Fruit fly (Drosophila melanogaster) whole organism, embryonic: ENCODE measurements around the gene ETHR.

ENCODE experiments used
- Antp ChIP-seq: fragments of 200-800 bp; sonication (Bioruptor generic); optimal IDR thresholded peaks from 3 replicates; lab custom pipeline; 2016; ENCODE audit warnings: missing biosample characterization, missing genetic modification characterization
- Asciz ChIP-seq: fragments of 200-800 bp; sonication (Bioruptor generic); optimal IDR thresholded peaks from 2 replicates; lab custom pipeline; 2017; ENCODE audit warnings: missing biosample characterization, mild to moderate bottlenecking, missing genetic modification characterization, missing genetic modification reagents
- Atf3 ChIP-seq: fragments of 200-800 bp; sonication (Bioruptor generic); optimal IDR thresholded peaks from 3 replicates; lab custom pipeline; 2016; ENCODE audit warnings: missing biosample characterization, missing genetic modification characterization
- Blimp-1 ChIP-seq: fragments of 200-800 bp; sonication (Bioruptor generic); optimal IDR thresholded peaks from 3 replicates; lab custom pipeline; 2018; ENCODE audit warnings: missing biosample characterization, missing genetic modification characterization, mild to moderate bottlenecking, moderate library complexity, missing genetic modification reagents
- Bteb2 ChIP-seq: fragments of 200-800 bp; sonication (Bioruptor generic); optimal IDR thresholded peaks from 2 replicates; lab custom pipeline; 2016; ENCODE audit warnings: missing biosample characterization, missing genetic modification characterization
- CG10321 ChIP-seq: fragments of 200-800 bp; sonication (Bioruptor generic); IDR thresholded peaks from 2 replicates; pipeline ENCODE4 v1.3.6; 2022; ENCODE audit warnings: missing biosample characterization, missing genetic modification characterization
- CG10959 ChIP-seq: fragments of 200-800 bp; sonication (Bioruptor generic); IDR thresholded peaks from 2 replicates; pipeline ENCODE4 v1.3.6; 2022; ENCODE audit warnings: missing biosample characterization, missing genetic modification characterization
- CG12299 ChIP-seq: fragments of 200-800 bp; sonication (Bioruptor generic); optimal IDR thresholded peaks from 2 replicates; lab custom pipeline; 2018; ENCODE audit warnings: missing biosample characterization, mild to moderate bottlenecking, missing genetic modification characterization
- CG13894 ChIP-seq: fragments of 200-800 bp; sonication (Bioruptor generic); optimal IDR thresholded peaks from 3 replicates; lab custom pipeline; 2018; ENCODE audit warnings: missing biosample characterization, mild to moderate bottlenecking, missing genetic modification characterization, moderate library complexity
- CG14050 ChIP-seq: fragments of 200-800 bp; sonication (Bioruptor generic); IDR thresholded peaks from 3 replicates; pipeline ENCODE4 v1.3.6; 2022; ENCODE audit warnings: missing biosample characterization, missing genetic modification characterization
- CG2678 ChIP-seq: fragments of 200-800 bp; sonication (Bioruptor generic); optimal IDR thresholded peaks from 3 replicates; lab custom pipeline; 2019; ENCODE audit warnings: missing biosample characterization, mild to moderate bottlenecking, missing genetic modification characterization, moderate library complexity
- CG3281 ChIP-seq: fragments of 200-800 bp; sonication (Bioruptor generic); optimal IDR thresholded peaks from 3 replicates; lab custom pipeline; 2017; ENCODE audit warnings: missing biosample characterization, mild to moderate bottlenecking, missing genetic modification characterization
- CG34224 ChIP-seq: fragments of 200-800 bp; sonication (Bioruptor generic); IDR thresholded peaks from 3 replicates; pipeline ENCODE4 v1.3.6; 2022; ENCODE audit warnings: missing biosample characterization, missing genetic modification characterization; ENCODE audit not compliant: partially characterized antibody
- CG4854 ChIP-seq: fragments of 200-800 bp; sonication (Bioruptor generic); optimal IDR thresholded peaks from 2 replicates; lab custom pipeline; 2016; ENCODE audit warnings: missing biosample characterization, missing genetic modification characterization, inconsistent platforms
- CG6254 ChIP-seq: fragments of 200-800 bp; sonication (Bioruptor generic); optimal IDR thresholded peaks from 3 replicates; lab custom pipeline; 2017; ENCODE audit warnings: mild to moderate bottlenecking, missing biosample characterization, missing genetic modification reagents, missing genetic modification characterization
- CG6654 ChIP-seq: fragments of 200-800 bp; sonication (Bioruptor generic); optimal IDR thresholded peaks from 2 replicates; lab custom pipeline; 2017; ENCODE audit warnings: missing biosample characterization, mild to moderate bottlenecking, missing genetic modification characterization
- CG6854 ChIP-seq: fragments of 200-800 bp; sonication (Bioruptor generic); optimal IDR thresholded peaks from 3 replicates; lab custom pipeline; 2017; ENCODE audit warnings: missing biosample characterization, mild to moderate bottlenecking, missing genetic modification characterization
- CG7987 ChIP-seq: fragments of 200-800 bp; sonication (Bioruptor generic); optimal IDR thresholded peaks from 2 replicates; lab custom pipeline; 2018; ENCODE audit warnings: missing biosample characterization, mild to moderate bottlenecking, missing genetic modification characterization, moderate library complexity
- CG8388 ChIP-seq: fragments of 200-800 bp; sonication (Bioruptor generic); optimal IDR thresholded peaks from 2 replicates; lab custom pipeline; 2019; ENCODE audit warnings: missing biosample characterization, mild to moderate bottlenecking, missing genetic modification characterization, moderate library complexity
- CG9817 ChIP-seq: fragments of 200-800 bp; sonication (Bioruptor generic); optimal IDR thresholded peaks from 2 replicates; lab custom pipeline; 2018; ENCODE audit warnings: missing biosample characterization, mild to moderate bottlenecking, missing genetic modification characterization, moderate library complexity
- D ChIP-seq, 2 experiments: fragments of 200-800 bp in 1 of 2; fragments of >200 bp in 1 of 2; sonication (Bioruptor generic) in 1 of 2; optimal IDR thresholded peaks; 2 replicates in 1 of 2; 3 replicates in 1 of 2; lab custom pipeline; 2017; ENCODE audit warnings: mild to moderate bottlenecking in 1 of 2, missing biosample characterization in 1 of 2, missing genetic modification characterization in 1 of 2, missing genetic modification reagents in 1 of 2
- Dbx ChIP-seq: fragments of 200-800 bp; sonication (Bioruptor generic); IDR thresholded peaks from 3 replicates; pipeline ENCODE4 v1.3.6; 2022; ENCODE audit warnings: missing biosample characterization, missing genetic modification characterization
- Hsf ChIP-seq: fragments of 200-800 bp; sonication (Bioruptor generic); optimal IDR thresholded peaks from 3 replicates; lab custom pipeline; 2016; ENCODE audit warnings: missing biosample characterization, missing genetic modification characterization
- Jarid2 ChIP-seq: fragments of 200-800 bp; sonication (Bioruptor generic); optimal IDR thresholded peaks from 3 replicates; lab custom pipeline; 2017; ENCODE audit warnings: mild to moderate bottlenecking, missing biosample characterization, missing genetic modification reagents, missing genetic modification characterization
- Lhr ChIP-seq: fragments of 200-800 bp; sonication (Bioruptor generic); optimal IDR thresholded peaks from 3 replicates; lab custom pipeline; 2017; ENCODE audit warnings: mild to moderate bottlenecking, missing biosample characterization, missing genetic modification reagents, missing genetic modification characterization
- MBD-R2 ChIP-seq: fragments of 200-800 bp; sonication (Bioruptor generic); IDR thresholded peaks from 2 replicates; pipeline ENCODE4 v1.3.6; 2022; ENCODE audit warnings: missing biosample characterization, missing genetic modification characterization
- Optix ChIP-seq: fragments of 200-800 bp; sonication (Bioruptor generic); IDR thresholded peaks from 3 replicates; pipeline ENCODE4 v1.3.6; 2022; ENCODE audit warnings: missing biosample characterization, missing genetic modification characterization
- Rx ChIP-seq: fragments of 200-800 bp; sonication (Bioruptor generic); IDR thresholded peaks from 2 replicates; pipeline ENCODE4 v1.3.6; 2022; ENCODE audit warnings: missing biosample characterization, missing genetic modification characterization
- Spps ChIP-seq: fragments of 200-800 bp; sonication (Bioruptor generic); optimal IDR thresholded peaks from 2 replicates; lab custom pipeline; 2018; ENCODE audit warnings: missing biosample characterization, mild to moderate bottlenecking, missing genetic modification characterization
- Sry-δ ChIP-seq: fragments of 200-800 bp; sonication (Bioruptor generic); optimal IDR thresholded peaks from 2 replicates; lab custom pipeline; 2016; ENCODE audit warnings: missing biosample characterization, missing genetic modification characterization
- Tbp ChIP-seq: fragments of >200 bp; optimal IDR thresholded peaks from 2 replicates; lab custom pipeline; 2018; ENCODE audit warnings: missing biosample characterization, missing genetic modification characterization
- crc ChIP-seq: fragments of 200-800 bp; sonication (Bioruptor generic); optimal IDR thresholded peaks from 2 replicates; lab custom pipeline; 2016; ENCODE audit warnings: missing biosample characterization, missing genetic modification characterization
- croc ChIP-seq: fragments of 200-800 bp; sonication (Bioruptor generic); conservative IDR thresholded peaks from 3 replicates; pipeline ENCODE4 v1.3.6; 2022; ENCODE audit warnings: missing biosample characterization, missing genetic modification characterization
- crol ChIP-seq: fragments of 200-800 bp; sonication (Bioruptor generic); IDR thresholded peaks from 2 replicates; pipeline ENCODE4 v1.3.6; 2022; ENCODE audit warnings: missing biosample characterization, missing genetic modification characterization
- danr ChIP-seq: fragments of 200-800 bp; sonication (Bioruptor generic); IDR thresholded peaks from 2 replicates; pipeline ENCODE4 v1.3.6; 2022; ENCODE audit warnings: missing biosample characterization, missing genetic modification characterization
- eve ChIP-seq, 2 experiments: fragments of >200 bp; optimal IDR thresholded peaks; 2 replicates each; lab custom pipeline; 2017; ENCODE audit warnings: missing biosample characterization in 2 of 2, missing genetic modification characterization in 2 of 2
- exex ChIP-seq: fragments of 200-800 bp; sonication (Bioruptor generic); optimal IDR thresholded peaks from 4 replicates; lab custom pipeline; 2018; ENCODE audit warnings: missing biosample characterization, mild to moderate bottlenecking, missing genetic modification characterization, moderate library complexity
- fru ChIP-seq: fragments of >200 bp; optimal IDR thresholded peaks from 2 replicates; lab custom pipeline; 2017
- gce ChIP-seq: fragments of 200-800 bp; sonication (Bioruptor generic); IDR thresholded peaks from 3 replicates; pipeline ENCODE4 v1.3.6; 2022; ENCODE audit warnings: missing biosample characterization, missing genetic modification characterization
- gcm2 ChIP-seq: fragments of 200-800 bp; sonication (Bioruptor generic); optimal IDR thresholded peaks from 2 replicates; lab custom pipeline; 2016; ENCODE audit warnings: missing biosample characterization, missing genetic modification characterization
- gsb-n ChIP-seq: fragments of 200-800 bp; sonication (Bioruptor generic); optimal IDR thresholded peaks from 3 replicates; lab custom pipeline; 2018; ENCODE audit warnings: missing biosample characterization, mild to moderate bottlenecking, missing genetic modification characterization
- ham ChIP-seq: fragments of 200-800 bp; sonication (Bioruptor generic); IDR thresholded peaks from 2 replicates; pipeline ENCODE4 v1.3.6; 2022; ENCODE audit warnings: missing biosample characterization, missing genetic modification characterization
- lbe ChIP-seq: fragments of 200-800 bp; sonication (Bioruptor generic); optimal IDR thresholded peaks from 2 replicates; lab custom pipeline; 2016; ENCODE audit warnings: missing biosample characterization, mild to moderate bottlenecking, missing genetic modification characterization
- nau ChIP-seq: fragments of 200-800 bp; sonication (Bioruptor generic); optimal IDR thresholded peaks from 3 replicates; lab custom pipeline; 2017; ENCODE audit warnings: missing biosample characterization, mild to moderate bottlenecking, missing genetic modification characterization, missing genetic modification reagents
- pita ChIP-seq: fragments of 200-800 bp; sonication (Bioruptor generic); optimal IDR thresholded peaks from 2 replicates; lab custom pipeline; 2017; ENCODE audit warnings: missing biosample characterization, mild to moderate bottlenecking, missing genetic modification characterization
- sens-2 ChIP-seq: fragments of 200-800 bp; sonication (Bioruptor generic); IDR thresholded peaks from 2 replicates; pipeline ENCODE4 v1.3.6; 2022; ENCODE audit warnings: missing biosample characterization, missing genetic modification characterization
- so ChIP-seq: fragments of 200-800 bp; sonication (Bioruptor generic); IDR thresholded peaks from 3 replicates; pipeline ENCODE4 v1.3.6; 2022; ENCODE audit warnings: missing biosample characterization, missing genetic modification characterization
- toy ChIP-seq: fragments of 200-800 bp; sonication (Bioruptor generic); IDR thresholded peaks from 2 replicates; pipeline ENCODE4 v1.3.6; 2022; ENCODE audit warnings: missing biosample characterization, missing genetic modification characterization
- unc-4 ChIP-seq: fragments of 200-800 bp; sonication (Bioruptor generic); IDR thresholded peaks from 2 replicates; pipeline ENCODE4 v1.3.6; 2022; ENCODE audit warnings: missing biosample characterization, missing genetic modification characterization; ENCODE audit not compliant: partially characterized antibody
- vfl ChIP-seq: fragments of 200-800 bp; sonication (Bioruptor generic); optimal IDR thresholded peaks from 2 replicates; lab custom pipeline; 2016; ENCODE audit warnings: missing biosample characterization, missing genetic modification characterization

The ETHR gene

DNA sequence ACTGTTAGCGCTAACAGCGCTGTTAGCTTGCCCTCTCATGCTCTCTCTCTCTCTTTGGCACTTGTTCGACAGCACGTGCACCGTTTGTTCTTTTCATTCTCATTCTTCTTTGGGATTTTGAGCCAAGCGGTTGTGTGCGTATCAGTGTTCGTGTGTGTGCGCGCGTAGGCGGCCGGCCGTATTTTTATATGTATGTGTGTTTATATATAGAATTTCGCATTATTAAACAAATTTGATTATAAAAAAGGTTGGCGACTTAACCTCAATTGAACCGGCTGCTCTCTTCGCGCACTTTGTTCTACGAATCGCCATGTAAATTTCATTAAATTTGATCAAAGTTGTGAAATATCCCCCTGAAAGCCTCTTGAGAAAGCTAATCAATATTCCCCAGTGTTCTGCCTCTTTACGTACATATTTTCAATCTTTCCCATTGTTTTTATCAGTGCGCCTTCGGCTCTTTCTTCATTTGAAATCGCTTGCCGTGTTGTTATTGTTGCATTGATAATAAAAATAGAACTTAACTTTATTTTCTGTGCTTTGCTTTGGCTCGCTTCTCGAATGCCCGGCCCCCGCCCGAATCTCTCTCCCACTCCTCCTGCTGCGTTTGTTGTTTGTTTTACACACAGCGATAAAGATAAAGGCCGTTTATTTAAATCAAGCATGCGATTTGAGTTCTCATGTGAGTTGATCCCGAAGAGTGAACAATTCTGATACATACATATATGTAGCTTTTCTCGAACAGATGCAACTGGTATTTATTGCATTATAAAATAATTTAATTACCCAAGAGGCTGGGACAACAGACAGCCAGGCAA, 47.5 kb upstream of the ETHR start (continued):
- TF ChIP-seq ham (GFP tag; lab: Robert Waterston, UW) (no peak), CG9817 (tag; lab: Kevin White, UChicago) (no peak), CG10959 (GFP tag; lab: Robert Waterston, UW) (no peak), Dbx (GFP tag; lab: Robert Waterston, UW) (no peak), Asciz (GFP tag; lab: Kevin White, UChicago) (no peak), Rx (GFP tag; lab: Robert Waterston, UW) (no peak), Tbp (GFP tag; lab: Kevin White, UChicago) (no peak), CG4854 (GFP tag; lab: Kevin White, UChicago) (no peak), CG12299 (no peak), Bteb2 (GFP tag; lab: Kevin White, UChicago) (no peak), Sry-δ (GFP tag; lab: Kevin White, UChicago) (no peak), CG34224 (GFP tag; lab: Robert Waterston, UW) (no peak), nau (GFP tag; lab: Kevin White, UChicago) (no peak), CG6854 (GFP tag; lab: Kevin White, UChicago) (no peak), gsb-n (no peak), CG6254 (GFP tag; lab: Kevin White, UChicago) (no peak), Blimp-1 (GFP tag; lab: Kevin White, UChicago) (no peak), Atf3 (GFP tag; lab: Kevin White, UChicago) (no peak), CG3281 (GFP tag; lab: Kevin White, UChicago) (peak; percentile 4), gce (GFP tag; lab: Robert Waterston, UW) (no peak), CG14050 (GFP tag; lab: Robert Waterston, UW) (no peak), CG10321 (no peak), Antp (GFP tag; lab: Kevin White, UChicago) (no peak), croc (no peak), eve (GFP tag; optimal IDR thresholded peaks at IDR 0.05; lab: Kevin White, UChicago) (peak in 1 of 2 experiments; percentile 8), Lhr (GFP tag; lab: Kevin White, UChicago) (no peak), gcm2 (GFP tag; lab: Kevin White, UChicago) (no peak), MBD-R2 (GFP tag; lab: Robert Waterston, UW) (0 out of 2 replicates have a peak, but pooled peaks have one; percentile 21), CG2678 (tag; lab: Kevin White, UChicago) (peak; percentile 21), crol (GFP tag; lab: Robert Waterston, UW) (peak; percentile 75), exex (tag; lab: Kevin White, UChicago) (peak; percentile 55), Spps (tag; lab: Kevin White, UChicago) (no peak), sens-2 (GFP tag; lab: Robert Waterston, UW) (no peak), so (GFP tag; lab: Robert Waterston, UW) (no peak), toy (no peak), fru (lab: Kevin White, UChicago) (no peak), unc-4 (no peak), pita (GFP tag; lab: Kevin White, UChicago) (no peak), lbe (GFP tag; lab: Kevin White, UChicago) (peak; percentile 6), D (optimal IDR thresholded peaks at IDR 0.05; lab: Kevin White, UChicago) (no peak), D (GFP tag; optimal IDR thresholded peaks at IDR 0.05; lab: Kevin White, UChicago) (no peak), Hsf (no peak), vfl (GFP tag; lab: Kevin White, UChicago) (no peak), Optix (GFP tag; lab: Robert Waterston, UW) (no peak), crc (GFP tag; lab: Kevin White, UChicago) (no peak), CG8388 (GFP tag; lab: Kevin White, UChicago) (no peak), danr (GFP tag; lab: Robert Waterston, UW) (no peak), Jarid2 (GFP tag; lab: Kevin White, UChicago) (peak; percentile 47), CG6654 (GFP tag; lab: Kevin White, UChicago) (no peak), CG7987 (GFP tag; lab: Kevin White, UChicago) (no peak), CG13894 (no peak)
